Fruit fly (Drosophila melanogaster) whole organism, embryonic: ENCODE results near the gene Herc4.

Experiments
- Antp ChIP-seq: fragments of 200-800 bp; sonication (Bioruptor generic); optimal IDR thresholded peaks from 3 replicates; lab custom pipeline; 2016; ENCODE audit warnings: missing biosample characterization, missing genetic modification characterization
- CG10979 ChIP-seq: fragments of 200-800 bp; sonication (Bioruptor generic); optimal IDR thresholded peaks from 2 replicates; lab custom pipeline; 2018; ENCODE audit warnings: missing biosample characterization, mild to moderate bottlenecking, missing genetic modification characterization, moderate library complexity
- CG11247 ChIP-seq: fragments of 200-800 bp; sonication (Bioruptor generic); IDR thresholded peaks from 2 replicates; pipeline ENCODE4 v1.3.6; 2022; ENCODE audit warnings: missing biosample characterization, missing genetic modification characterization
- CG11695 ChIP-seq: fragments of 200-800 bp; sonication (Bioruptor generic); IDR thresholded peaks from 3 replicates; pipeline ENCODE4 v1.3.6; 2022; ENCODE audit warnings: missing biosample characterization, missing genetic modification characterization
- CG14860 ChIP-seq: fragments of 200-800 bp; sonication (Bioruptor generic); IDR thresholded peaks from 3 replicates; pipeline ENCODE4 v1.3.6; 2022; ENCODE audit warnings: missing biosample characterization, missing genetic modification characterization; ENCODE audit not compliant: partially characterized antibody
- CG15073 ChIP-seq: fragments of 200-800 bp; sonication (Bioruptor generic); optimal IDR thresholded peaks from 2 replicates; lab custom pipeline; 2016; ENCODE audit warnings: missing biosample characterization, missing genetic modification characterization
- CG17328 ChIP-seq: fragments of 200-800 bp; sonication (Bioruptor generic); IDR thresholded peaks from 2 replicates; pipeline ENCODE4 v1.3.6; 2022; ENCODE audit warnings: missing biosample characterization, missing genetic modification characterization
- CG18262 ChIP-seq: fragments of 200-800 bp; optimal IDR thresholded peaks from 3 replicates; lab custom pipeline; 2019; ENCODE audit warnings: missing biosample characterization, mild to moderate bottlenecking, missing genetic modification characterization, moderate library complexity
- CG1832 ChIP-seq: fragments of 200-800 bp; sonication (Bioruptor generic); optimal IDR thresholded peaks from 2 replicates; lab custom pipeline; 2017; ENCODE audit warnings: missing biosample characterization, mild to moderate bottlenecking, missing genetic modification characterization, inconsistent platforms
- CG2120 ChIP-seq: fragments of 200-800 bp; sonication (Bioruptor generic); optimal IDR thresholded peaks from 3 replicates; lab custom pipeline; 2016; ENCODE audit warnings: missing biosample characterization, missing genetic modification characterization
- CG2129 ChIP-seq: fragments of 200-800 bp; sonication (Bioruptor generic); IDR thresholded peaks from 2 replicates; pipeline ENCODE4 v1.3.6; 2022; ENCODE audit warnings: missing biosample characterization, missing genetic modification characterization; ENCODE audit not compliant: partially characterized antibody
- CG30020 ChIP-seq: fragments of 200-800 bp; optimal IDR thresholded peaks from 2 replicates; lab custom pipeline; 2019; ENCODE audit warnings: missing biosample characterization, mild to moderate bottlenecking, missing genetic modification characterization, moderate library complexity
- CG30431 ChIP-seq: fragments of 200-800 bp; sonication (Bioruptor generic); optimal IDR thresholded peaks from 2 replicates; lab custom pipeline; 2017; ENCODE audit warnings: missing biosample characterization, missing genetic modification characterization
- CG33213 ChIP-seq: fragments of 200-800 bp; sonication (Bioruptor generic); optimal IDR thresholded peaks from 3 replicates; lab custom pipeline; 2016; ENCODE audit warnings: missing biosample characterization, missing genetic modification characterization
- CG3847 ChIP-seq: fragments of 200-800 bp; sonication (Bioruptor generic); IDR thresholded peaks from 2 replicates; pipeline ENCODE4 v1.3.6; 2022; ENCODE audit warnings: missing biosample characterization, missing genetic modification characterization
- CG3995 ChIP-seq: fragments of 200-800 bp; sonication (Bioruptor generic); optimal IDR thresholded peaks from 3 replicates; lab custom pipeline; 2016; ENCODE audit warnings: missing biosample characterization, missing genetic modification characterization
- CG42726 ChIP-seq: fragments of 200-800 bp; sonication (Bioruptor generic); IDR thresholded peaks from 2 replicates; pipeline ENCODE4 v1.3.6; 2022; ENCODE audit warnings: missing biosample characterization, missing genetic modification characterization; ENCODE audit not compliant: partially characterized antibody
- CG4617 ChIP-seq: fragments of 200-800 bp; sonication (Bioruptor generic); optimal IDR thresholded peaks from 3 replicates; lab custom pipeline; 2016; ENCODE audit warnings: missing biosample characterization, missing genetic modification characterization, borderline replicate concordance
- CG4707 ChIP-seq: fragments of 200-800 bp; sonication (Bioruptor generic); optimal IDR thresholded peaks from 2 replicates; lab custom pipeline; 2018; ENCODE audit warnings: missing biosample characterization, mild to moderate bottlenecking, missing genetic modification characterization, moderate library complexity
- CG4820 ChIP-seq: fragments of 200-800 bp; sonication (Bioruptor generic); optimal IDR thresholded peaks from 3 replicates; lab custom pipeline; 2016; ENCODE audit warnings: missing biosample characterization, missing genetic modification characterization
- CG5245 ChIP-seq: fragments of 200-800 bp; sonication (Bioruptor generic); optimal IDR thresholded peaks from 3 replicates; lab custom pipeline; 2016; ENCODE audit warnings: missing biosample characterization, missing genetic modification characterization
- CG7786 ChIP-seq: fragments of 200-800 bp; sonication (Bioruptor generic); optimal IDR thresholded peaks from 2 replicates; lab custom pipeline; 2016; ENCODE audit warnings: missing biosample characterization, missing genetic modification characterization
- D ChIP-seq, 2 experiments: fragments of 200-800 bp in 1 of 2; fragments of >200 bp in 1 of 2; sonication (Bioruptor generic) in 1 of 2; optimal IDR thresholded peaks; 2 replicates in 1 of 2; 3 replicates in 1 of 2; lab custom pipeline; 2017; ENCODE audit warnings: mild to moderate bottlenecking in 1 of 2, missing biosample characterization in 1 of 2, missing genetic modification characterization in 1 of 2, missing genetic modification reagents in 1 of 2
- Doc2 ChIP-seq: fragments of 200-800 bp; sonication (Bioruptor generic); IDR thresholded peaks from 2 replicates; pipeline ENCODE4 v1.3.6; 2022; ENCODE audit warnings: missing biosample characterization, missing genetic modification characterization
- Doc3 ChIP-seq: fragments of 200-800 bp; sonication (Bioruptor generic); IDR thresholded peaks from 3 replicates; pipeline ENCODE4 v1.3.6; 2022; ENCODE audit warnings: missing biosample characterization, missing genetic modification characterization; ENCODE audit not compliant: partially characterized antibody
- E2f1 ChIP-seq: fragments of 200-800 bp; sonication (Bioruptor generic); IDR thresholded peaks from 2 replicates; pipeline ENCODE4 v1.3.6; 2022; ENCODE audit warnings: missing biosample characterization, missing genetic modification characterization
- Elba2 ChIP-seq: fragments of 200-800 bp; sonication (Bioruptor generic); optimal IDR thresholded peaks from 3 replicates; lab custom pipeline; 2016; ENCODE audit warnings: missing biosample characterization, missing genetic modification characterization
- Meics ChIP-seq: fragments of 200-800 bp; sonication (Bioruptor generic); optimal IDR thresholded peaks from 2 replicates; lab custom pipeline; 2017; ENCODE audit warnings: missing biosample characterization, mild to moderate bottlenecking, missing genetic modification characterization
- NC2β ChIP-seq: fragments of 200-800 bp; sonication (Bioruptor generic); optimal IDR thresholded peaks from 2 replicates; lab custom pipeline; 2016; ENCODE audit warnings: missing biosample characterization, missing genetic modification characterization
- Oaz ChIP-seq: fragments of 200-800 bp; sonication (Bioruptor generic); IDR thresholded peaks from 2 replicates; pipeline ENCODE4 v1.3.6; 2022; ENCODE audit warnings: missing biosample characterization, missing genetic modification characterization
- Oli ChIP-seq: fragments of 200-800 bp; sonication (Bioruptor generic); optimal IDR thresholded peaks from 2 replicates; lab custom pipeline; 2018; ENCODE audit warnings: missing biosample characterization, mild to moderate bottlenecking, missing genetic modification characterization, moderate library complexity
- TFAM ChIP-seq: fragments of 200-800 bp; sonication (Bioruptor generic); optimal IDR thresholded peaks from 2 replicates; lab custom pipeline; 2017; ENCODE audit warnings: missing biosample characterization, missing genetic modification characterization, inconsistent platforms
- ac ChIP-seq: fragments of 200-800 bp; sonication (Bioruptor generic); optimal IDR thresholded peaks from 3 replicates; lab custom pipeline; 2017; ENCODE audit warnings: missing biosample characterization, mild to moderate bottlenecking, missing genetic modification characterization
- ara ChIP-seq: fragments of 200-800 bp; sonication (Bioruptor generic); IDR thresholded peaks from 2 replicates; pipeline ENCODE4 v1.3.6; 2022; ENCODE audit warnings: missing biosample characterization, missing genetic modification characterization
- ase ChIP-seq: fragments of 200-800 bp; sonication (Bioruptor generic); IDR thresholded peaks from 3 replicates; pipeline ENCODE4 v1.3.6; 2022; ENCODE audit warnings: missing biosample characterization, missing genetic modification characterization
- cas ChIP-seq: fragments of 200-800 bp; sonication (Bioruptor generic); IDR thresholded peaks from 2 replicates; pipeline ENCODE4 v1.3.6; 2022; ENCODE audit warnings: missing biosample characterization, missing genetic modification characterization
- crp ChIP-seq, 2 experiments: fragments of 200-800 bp; sonication (Bioruptor generic); optimal IDR thresholded peaks; 2 replicates in 1 of 2; 3 replicates in 1 of 2; lab custom pipeline; 2017; ENCODE audit warnings: missing biosample characterization in 2 of 2, missing genetic modification characterization in 2 of 2, mild to moderate bottlenecking in 1 of 2, moderate library complexity in 1 of 2
- dm ChIP-seq: fragments of 200-800 bp; sonication (Bioruptor generic); optimal IDR thresholded peaks from 3 replicates; lab custom pipeline; 2016; ENCODE audit warnings: missing biosample characterization, missing genetic modification characterization
- emc ChIP-seq: fragments of 200-800 bp; sonication (Bioruptor generic); optimal IDR thresholded peaks from 2 replicates; lab custom pipeline; 2016; ENCODE audit warnings: missing biosample characterization, missing genetic modification characterization
- ftz-f1 ChIP-seq: fragments of 200-800 bp; sonication (Bioruptor generic); optimal IDR thresholded peaks from 2 replicates; lab custom pipeline; 2016; ENCODE audit warnings: missing biosample characterization, missing genetic modification characterization
- hth ChIP-seq: fragments of >200 bp; optimal IDR thresholded peaks from 2 replicates; lab custom pipeline; 2017; ENCODE audit warnings: inconsistent platforms
- lilli ChIP-seq: fragments of 200-800 bp; sonication (Bioruptor generic); optimal IDR thresholded peaks from 3 replicates; lab custom pipeline; 2016; ENCODE audit warnings: missing biosample characterization, missing genetic modification characterization
- pb ChIP-seq: fragments of 200-800 bp; sonication (Bioruptor generic); optimal IDR thresholded peaks from 3 replicates; lab custom pipeline; 2016; ENCODE audit warnings: missing biosample characterization, missing genetic modification characterization
- ranshi ChIP-seq: fragments of 200-800 bp; sonication (Bioruptor generic); IDR thresholded peaks from 2 replicates; pipeline ENCODE4 v1.3.6; 2022; ENCODE audit warnings: missing biosample characterization, missing genetic modification characterization
- sens-2 ChIP-seq: fragments of 200-800 bp; sonication (Bioruptor generic); IDR thresholded peaks from 2 replicates; pipeline ENCODE4 v1.3.6; 2022; ENCODE audit warnings: missing biosample characterization, missing genetic modification characterization
- slbo ChIP-seq: fragments of 200-800 bp; sonication (Bioruptor generic); IDR thresholded peaks from 2 replicates; pipeline ENCODE4 v1.3.6; 2022; ENCODE audit warnings: missing biosample characterization, missing genetic modification characterization
- sna ChIP-seq: fragments of 200-800 bp; sonication (Bioruptor generic); IDR thresholded peaks from 2 replicates; pipeline ENCODE4 v1.3.6; 2022; ENCODE audit warnings: missing biosample characterization, missing genetic modification characterization; ENCODE audit not compliant: partially characterized antibody
- tgo ChIP-seq: fragments of 200-800 bp; sonication (Bioruptor generic); IDR thresholded peaks from 3 replicates; pipeline ENCODE4 v1.3.6; 2022; ENCODE audit warnings: missing biosample characterization, missing genetic modification characterization
- trem ChIP-seq: fragments of 200-800 bp; optimal IDR thresholded peaks from 3 replicates; lab custom pipeline; 2019; ENCODE audit warnings: missing biosample characterization, mild to moderate bottlenecking, missing genetic modification characterization, moderate library complexity
- tx ChIP-seq: fragments of 200-800 bp; sonication (Bioruptor generic); optimal IDR thresholded peaks from 2 replicates; lab custom pipeline; 2016; ENCODE audit warnings: missing biosample characterization, missing genetic modification characterization
- vnd ChIP-seq: fragments of 200-800 bp; sonication (Bioruptor generic); IDR thresholded peaks from 3 replicates; pipeline ENCODE4 v1.3.6; 2022; ENCODE audit warnings: missing biosample characterization, missing genetic modification characterization; ENCODE audit not compliant: partially characterized antibody
- zen2 ChIP-seq: fragments of 200-800 bp; sonication (Bioruptor generic); IDR thresholded peaks from 3 replicates; pipeline ENCODE4 v1.3.6; 2022; ENCODE audit warnings: missing biosample characterization, missing genetic modification characterization; ENCODE audit not compliant: partially characterized antibody

Herc4 gene

DNA sequence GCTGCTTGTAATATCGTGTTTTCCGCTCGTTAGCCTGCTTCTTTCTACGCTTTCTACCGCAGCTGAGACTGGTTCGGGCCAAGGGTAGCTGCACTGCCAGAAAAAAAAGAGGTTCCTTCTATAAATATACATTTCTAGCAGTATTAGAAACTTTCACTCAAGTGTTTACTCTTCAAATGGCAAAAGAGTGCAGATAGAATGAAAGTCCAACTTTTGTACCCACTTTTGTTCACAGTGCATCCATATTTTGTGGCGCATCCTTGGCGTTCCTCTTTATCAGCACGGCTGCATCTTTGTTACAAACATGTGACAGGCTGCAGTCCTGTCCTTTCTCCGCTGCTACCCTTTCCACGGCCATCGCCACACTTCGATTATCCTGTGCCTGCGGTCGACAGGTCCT is 44.8 kb downstream of the Herc4 start (continued):
- TF ChIP-seq pb (GFP tag; lab: Kevin White, UChicago) (no peak), vnd (GFP tag; lab: Robert Waterston, UW) (no peak), ranshi (GFP tag; lab: Robert Waterston, UW) (no peak), CG4617 (GFP tag; lab: Kevin White, UChicago) (no peak), ftz-f1 (GFP tag; lab: Kevin White, UChicago) (no peak), Meics (no peak), lilli (no peak), CG2120 (GFP tag; lab: Kevin White, UChicago) (no peak), ase (GFP tag; lab: Robert Waterston, UW) (no peak), crp (GFP tag; optimal IDR thresholded peaks at IDR 0.05; lab: Kevin White, UChicago) (no peak), hth (lab: Kevin White, UChicago) (no peak), CG30431 (GFP tag; lab: Kevin White, UChicago) (peak; percentile 11), CG42726 (no peak), CG1832 (no peak), CG3995 (GFP tag; lab: Kevin White, UChicago) (no peak), NC2β (GFP tag; lab: Kevin White, UChicago) (no peak), zen2 (GFP tag; lab: Robert Waterston, UW) (no peak), ara (peak; percentile 43; the same call in 1 of the 2 replicates), CG7786 (GFP tag; lab: Kevin White, UChicago) (no peak), CG10979 (peak; percentile 33), CG33213 (GFP tag; lab: Kevin White, UChicago) (no peak), CG30020 (tag; lab: Kevin White, UChicago) (no peak), D (optimal IDR thresholded peaks at IDR 0.05; lab: Kevin White, UChicago) (no peak), D (GFP tag; optimal IDR thresholded peaks at IDR 0.05; lab: Kevin White, UChicago) (no peak), CG3847 (GFP tag; lab: Robert Waterston, UW) (no peak), CG4707 (GFP tag; lab: Kevin White, UChicago) (no peak), ac (GFP tag; lab: Kevin White, UChicago) (peak; percentile 62), CG18262 (tag; lab: Kevin White, UChicago) (peak; percentile 8), CG14860 (no peak), Antp (GFP tag; lab: Kevin White, UChicago) (no peak), CG4820 (no peak), Doc2 (GFP tag; lab: Robert Waterston, UW) (no peak), trem (tag; lab: Kevin White, UChicago) (peak; percentile 11), Oli (tag; lab: Kevin White, UChicago) (no peak), E2f1 (GFP tag; lab: Robert Waterston, UW) (no peak), TFAM (no peak), Doc3 (GFP tag; lab: Robert Waterston, UW) (no peak), sens-2 (GFP tag; lab: Robert Waterston, UW) (peak; percentile 25; the same call in 1 of the 2 replicates), tgo (GFP tag; lab: Robert Waterston, UW) (no peak), CG15073 (GFP tag; lab: Kevin White, UChicago) (no peak), CG11695 (GFP tag; lab: Robert Waterston, UW) (no peak), CG17328 (peak; percentile 44; the same call in 1 of the 2 replicates), CG11247 (GFP tag; lab: Robert Waterston, UW) (no peak), cas (no peak), CG5245 (GFP tag; lab: Kevin White, UChicago) (no peak), Oaz (GFP tag; lab: Robert Waterston, UW) (no peak), dm (GFP tag; lab: Kevin White, UChicago) (no peak), sna (GFP tag; lab: Robert Waterston, UW) (no peak), tx (GFP tag; lab: Kevin White, UChicago) (no peak), Elba2 (no peak), emc (GFP tag; lab: Kevin White, UChicago) (no peak), CG2129 (GFP tag; lab: Robert Waterston, UW) (no peak), slbo (GFP tag; lab: Robert Waterston, UW) (no peak)
